Fruit fly (Drosophila melanogaster): Measurements from ENCODE around the gene CG42815.
A peak's percentile ranks its signal among the peaks of the same experiment; 100 is the strongest.

The CG42815 gene

DNA sequence AAGACGTTTGTCGTGTGGAACGTTAAGA is at the start of gene CG42815:
Gene CG42815, minus strand, starts transcription at position 20 of the 28 bp plus-strand sequence.
- TF ChIP-seq Pif1B (GFP tag; optimal IDR thresholded peaks at IDR 0.05) = no peak
- TF ChIP-seq CG12605 (GFP tag; IDR thresholded peaks at IDR 0.05) = no peak
- TF ChIP-seq D1 (tag; optimal IDR thresholded peaks at IDR 0.05) = no peak
- no peak for TF ChIP-seq CG13204 (GFP tag; optimal IDR thresholded peaks at IDR 0.05)
- no peak for TF ChIP-seq CG10348 (GFP tag; IDR thresholded peaks at IDR 0.05)
- TF ChIP-seq gl (tag; optimal IDR thresholded peaks at IDR 0.05) = no peak
- TF ChIP-seq CG17806 (tag; optimal IDR thresholded peaks at IDR 0.05) = no peak
- no peak for TF ChIP-seq CG4496 (GFP tag; IDR thresholded peaks at IDR 0.05)
- no peak for TF ChIP-seq fd96Ca (GFP tag; IDR thresholded peaks at IDR 0.05)
- TF ChIP-seq Pif1A (GFP tag; optimal IDR thresholded peaks at IDR 0.05) = no peak
- no peak for TF ChIP-seq Snoo (tag; optimal IDR thresholded peaks at IDR 0.05)
- no peak for TF ChIP-seq CG8159 (tag; optimal IDR thresholded peaks at IDR 0.05)
- TF ChIP-seq EcR (GFP tag; optimal IDR thresholded peaks at IDR 0.05) = no peak
- no peak for TF ChIP-seq CG14655 (GFP tag; optimal IDR thresholded peaks at IDR 0.05)
- TF ChIP-seq CG8301 (tag; optimal IDR thresholded peaks at IDR 0.05) = no peak
- no peak for TF ChIP-seq CG34367 (tag; optimal IDR thresholded peaks at IDR 0.05)
- no peak for TF ChIP-seq rn (GFP tag; IDR thresholded peaks at IDR 0.05)
- TF ChIP-seq CG32121 (GFP tag; IDR thresholded peaks at IDR 0.05) = no peak
- no peak for TF ChIP-seq CG15710 (tag; optimal IDR thresholded peaks at IDR 0.05)

DNA sequence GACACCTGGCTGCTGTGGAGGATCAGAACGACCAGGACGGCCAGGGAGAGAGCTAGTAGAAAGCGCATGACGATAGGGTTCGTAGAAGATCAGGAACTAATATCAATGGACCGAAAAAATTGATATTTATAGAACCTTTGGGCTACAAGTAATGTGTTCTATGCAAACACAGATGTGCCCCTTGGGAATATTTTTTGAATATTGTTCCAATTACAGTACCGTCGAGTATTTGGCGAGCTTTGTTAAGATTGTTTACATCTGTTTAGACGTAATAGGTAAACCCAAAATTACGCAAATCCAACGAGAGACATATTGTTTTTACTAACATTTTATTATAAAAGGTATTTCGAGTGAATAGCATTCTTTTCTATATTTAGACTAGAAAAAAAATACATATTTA is 43.8 kb upstream of the CG42815 start, which contains the start of gene CG32189:
Gene CG32189, minus strand, starts transcription at position 101 of the 400 bp plus-strand sequence.
- no peak for TF ChIP-seq rn (GFP tag; IDR thresholded peaks at IDR 0.05)
- TF ChIP-seq CG10348 (GFP tag; IDR thresholded peaks at IDR 0.05) = no peak
- no peak for TF ChIP-seq CG13204 (GFP tag; optimal IDR thresholded peaks at IDR 0.05)
- TF ChIP-seq Pif1B (GFP tag; optimal IDR thresholded peaks at IDR 0.05) = no peak
- no peak for TF ChIP-seq Snoo (tag; optimal IDR thresholded peaks at IDR 0.05)
- TF ChIP-seq CG14655 (GFP tag; optimal IDR thresholded peaks at IDR 0.05) = no peak
- TF ChIP-seq CG32121 (GFP tag; IDR thresholded peaks at IDR 0.05) = no peak
- TF ChIP-seq fd96Ca (GFP tag; IDR thresholded peaks at IDR 0.05) = no peak
- TF ChIP-seq CG8159 (tag; optimal IDR thresholded peaks at IDR 0.05) = no peak
- TF ChIP-seq EcR (GFP tag; optimal IDR thresholded peaks at IDR 0.05) = no peak
- TF ChIP-seq CG4496 (GFP tag; IDR thresholded peaks at IDR 0.05) = no peak
- no peak for TF ChIP-seq CG9948 (tag; optimal IDR thresholded peaks at IDR 0.05)
- TF ChIP-seq CG34367 (tag; optimal IDR thresholded peaks at IDR 0.05) = no peak
- TF ChIP-seq CG8301 (tag; optimal IDR thresholded peaks at IDR 0.05) = no peak
- no peak for TF ChIP-seq Ets98B (GFP tag; IDR thresholded peaks at IDR 0.05)
- TF ChIP-seq D1 (tag; optimal IDR thresholded peaks at IDR 0.05) = no peak
- TF ChIP-seq Pif1A (GFP tag; optimal IDR thresholded peaks at IDR 0.05) = no peak
- TF ChIP-seq CG15710 (tag; optimal IDR thresholded peaks at IDR 0.05) = no peak

DNA sequence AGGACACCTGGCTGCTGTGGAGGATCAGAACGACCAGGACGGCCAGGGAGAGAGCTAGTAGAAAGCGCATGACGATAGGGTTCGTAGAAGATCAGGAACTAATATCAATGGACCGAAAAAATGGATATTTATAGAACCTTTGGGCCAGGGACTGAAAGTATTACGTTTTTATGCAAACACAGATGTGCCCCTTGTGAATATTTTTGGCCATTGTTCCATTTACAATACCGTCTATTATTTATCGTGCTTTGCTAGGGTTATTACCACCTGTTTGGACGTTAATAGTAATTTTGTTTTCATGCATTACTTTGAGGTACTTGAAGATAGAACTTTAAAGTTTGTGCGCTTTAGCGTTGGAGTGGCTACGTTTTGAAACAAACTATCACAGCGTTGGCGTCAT is 42.2 kb upstream of the CG42815 start, which contains the start of gene CG32188:
Gene CG32188, minus strand, starts transcription at position 101 of the 400 bp plus-strand sequence.
- no peak for TF ChIP-seq Snoo (tag; optimal IDR thresholded peaks at IDR 0.05)
- TF ChIP-seq fd96Ca (GFP tag; IDR thresholded peaks at IDR 0.05) = no peak

DNA sequence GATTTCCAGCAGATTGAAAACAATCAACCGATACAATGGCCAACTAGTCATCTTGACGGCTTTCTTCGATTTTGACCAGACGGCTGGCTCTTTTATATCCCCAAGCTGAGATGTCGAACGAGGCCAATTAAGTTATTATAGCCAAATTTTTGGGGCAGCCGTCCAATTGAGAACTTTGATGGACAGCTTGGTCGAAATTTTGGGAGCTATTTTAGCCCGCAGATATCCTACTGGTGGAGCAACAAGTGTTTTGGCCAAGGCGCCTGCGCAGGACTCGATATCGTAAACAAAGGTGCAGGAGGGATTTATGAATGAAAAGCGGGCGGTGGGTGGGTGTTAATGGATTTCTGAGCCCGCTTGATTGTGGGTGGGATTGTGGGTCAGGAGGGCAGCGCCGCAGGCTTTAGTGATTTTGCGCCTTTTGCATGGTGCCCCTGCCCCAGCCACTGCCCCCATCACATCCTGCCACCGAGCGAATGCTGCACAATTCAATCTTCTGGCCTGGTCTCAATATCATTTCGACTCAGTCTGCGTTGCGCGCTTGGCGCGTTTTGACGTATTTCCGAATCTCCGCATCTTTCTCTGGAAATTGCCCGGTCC is 31.6 kb upstream of the CG42815 start, which contains the start of the genes Ir75c and Grd:
Gene Ir75c, minus strand, starts transcription at position 51 of the 600 bp plus-strand sequence.
Gene Grd, plus strand, starts transcription at position 550 of the 600 bp plus-strand sequence.
- TF ChIP-seq CG12605 (GFP tag; IDR thresholded peaks at IDR 0.05) (peak; percentile 71; the same call in 1 of the 2 replicates), CG14655 (GFP tag; optimal IDR thresholded peaks at IDR 0.05) (no peak)

DNA sequence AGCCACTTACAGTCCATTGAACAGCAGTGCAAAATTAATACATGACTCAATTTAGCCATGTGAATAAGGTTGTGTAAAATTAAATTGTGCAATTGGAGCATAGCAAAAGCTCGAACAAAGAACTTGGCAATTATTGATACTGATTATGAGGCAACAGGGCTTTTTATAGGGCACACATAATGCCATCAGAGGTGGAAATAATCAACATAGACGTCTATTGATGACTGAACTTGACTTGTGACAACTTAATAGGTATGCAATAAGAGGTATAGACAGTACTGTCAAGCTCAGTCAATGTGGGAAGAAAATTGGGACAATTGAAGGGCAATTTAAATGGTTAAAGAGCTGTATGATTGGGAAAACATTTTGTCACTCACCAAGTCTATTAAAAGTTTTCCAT is 28.8 kb upstream of the CG42815 start, which contains the start of gene Ir75b:
Gene Ir75b, minus strand, starts transcription at position 101 of the 400 bp plus-strand sequence.
- TF ChIP-seq EcR (GFP tag; optimal IDR thresholded peaks at IDR 0.05) = no peak
- no peak for TF ChIP-seq fd96Ca (GFP tag; IDR thresholded peaks at IDR 0.05)
- no peak for TF ChIP-seq Pif1B (GFP tag; optimal IDR thresholded peaks at IDR 0.05)
- no peak for TF ChIP-seq CG8159 (tag; optimal IDR thresholded peaks at IDR 0.05)
- TF ChIP-seq CG12605 (GFP tag; IDR thresholded peaks at IDR 0.05) = no peak
- no peak for TF ChIP-seq CG4496 (GFP tag; IDR thresholded peaks at IDR 0.05)
- no peak for TF ChIP-seq CG14655 (GFP tag; optimal IDR thresholded peaks at IDR 0.05)
- TF ChIP-seq Pif1A (GFP tag; optimal IDR thresholded peaks at IDR 0.05) = no peak
- no peak for TF ChIP-seq rn (GFP tag; IDR thresholded peaks at IDR 0.05)
- no peak for TF ChIP-seq CG9948 (tag; optimal IDR thresholded peaks at IDR 0.05)
- TF ChIP-seq Snoo (tag; optimal IDR thresholded peaks at IDR 0.05) = no peak
- no peak for TF ChIP-seq D1 (tag; optimal IDR thresholded peaks at IDR 0.05)
- TF ChIP-seq CG8301 (tag; optimal IDR thresholded peaks at IDR 0.05) = no peak
- TF ChIP-seq CG17806 (tag; optimal IDR thresholded peaks at IDR 0.05) = no peak
- no peak for TF ChIP-seq CG15710 (tag; optimal IDR thresholded peaks at IDR 0.05)
- no peak for TF ChIP-seq CG32121 (GFP tag; IDR thresholded peaks at IDR 0.05)

DNA sequence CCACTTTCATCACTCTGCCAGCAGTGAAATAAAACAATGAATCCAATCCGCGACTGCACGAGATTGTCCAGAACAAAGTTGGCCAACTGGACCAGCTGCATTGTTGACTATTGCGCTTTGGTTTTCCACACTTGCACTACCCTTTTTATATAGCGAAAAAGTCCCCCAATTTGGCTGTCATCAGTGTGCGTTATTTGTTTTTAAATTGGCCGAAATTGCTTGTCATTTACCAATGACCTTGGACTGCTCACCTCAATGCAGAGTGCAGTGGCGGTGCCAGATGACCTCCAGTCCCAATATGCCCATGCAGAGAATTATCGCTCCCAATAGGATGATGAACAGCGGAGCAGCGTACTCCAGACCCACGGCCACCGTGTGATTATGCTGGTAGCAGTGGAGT is 26.5 kb upstream of the CG42815 start, which contains the start of gene Ir75a:
Gene Ir75a, minus strand, starts transcription at position 101 of the 400 bp plus-strand sequence.
- TF ChIP-seq CG34367 (tag; optimal IDR thresholded peaks at IDR 0.05) = no peak
- TF ChIP-seq Snoo (tag; optimal IDR thresholded peaks at IDR 0.05) = no peak
- TF ChIP-seq fd96Ca (GFP tag; IDR thresholded peaks at IDR 0.05) = no peak
- no peak for TF ChIP-seq CG12605 (GFP tag; IDR thresholded peaks at IDR 0.05)
- TF ChIP-seq EcR (GFP tag; optimal IDR thresholded peaks at IDR 0.05) = no peak
- TF ChIP-seq CG15710 (tag; optimal IDR thresholded peaks at IDR 0.05) = no peak
- TF ChIP-seq Pif1A (GFP tag; optimal IDR thresholded peaks at IDR 0.05) = no peak
- no peak for TF ChIP-seq rn (GFP tag; IDR thresholded peaks at IDR 0.05)
- TF ChIP-seq CG13204 (GFP tag; optimal IDR thresholded peaks at IDR 0.05) = no peak
- TF ChIP-seq CG4496 (GFP tag; IDR thresholded peaks at IDR 0.05) = no peak
- TF ChIP-seq Pif1B (GFP tag; optimal IDR thresholded peaks at IDR 0.05) = no peak
- no peak for TF ChIP-seq D1 (tag; optimal IDR thresholded peaks at IDR 0.05)
- no peak for TF ChIP-seq CG8301 (tag; optimal IDR thresholded peaks at IDR 0.05)
- no peak for TF ChIP-seq gl (tag; optimal IDR thresholded peaks at IDR 0.05)
- TF ChIP-seq CG10348 (GFP tag; IDR thresholded peaks at IDR 0.05) = no peak
- TF ChIP-seq CG8159 (tag; optimal IDR thresholded peaks at IDR 0.05) = no peak
- TF ChIP-seq CG14655 (GFP tag; optimal IDR thresholded peaks at IDR 0.05) = no peak
